Worm (Caenorhabditis elegans) whole organism, young adult: ENCODE measurements around the gene F53B7.7.

Experiments
- B0019.2 ChIP-seq: fragments of 200-800 bp; sonication (Bioruptor generic); conservative IDR thresholded peaks from 2 replicates; pipeline ENCODE4 v1.3.6; 2022; ENCODE audit warnings: missing genetic modification reagents, missing genetic modification characterization, missing compliant biosample characterization
- B0261.1 ChIP-seq: sonication (generic microtip); optimal IDR thresholded peaks from 2 replicates; lab custom pipeline; 2016; ENCODE audit warnings: mild to moderate bottlenecking, missing genetic modification characterization, moderate library complexity, missing compliant biosample characterization
- C06A6.2 ChIP-seq: fragments of 200-800 bp; sonication (Bioruptor generic); conservative IDR thresholded peaks from 2 replicates; pipeline ENCODE4 v1.3.6; 2022; ENCODE audit warnings: missing genetic modification characterization, missing compliant biosample characterization
- C17E4.6 ChIP-seq: fragments of 200-800 bp; sonication (Bioruptor generic); IDR thresholded peaks from 2 replicates; pipeline ENCODE4 v1.3.6; 2022; ENCODE audit warnings: missing genetic modification reagents, missing genetic modification characterization, missing compliant biosample characterization
- D2030.7 ChIP-seq: fragments of 200-800 bp; sonication (Bioruptor generic); IDR thresholded peaks from 2 replicates; pipeline ENCODE4 v1.3.6; 2022; ENCODE audit warnings: missing genetic modification reagents, missing genetic modification characterization, missing compliant biosample characterization
- F39B2.1 ChIP-seq: fragments of 200-800 bp; sonication (Bioruptor generic); IDR thresholded peaks from 2 replicates; pipeline ENCODE4 v1.3.6; 2022; ENCODE audit warnings: missing genetic modification reagents, missing genetic modification characterization, missing compliant biosample characterization
- F49E8.2 ChIP-seq: sonication (generic microtip); optimal IDR thresholded peaks from 3 replicates; lab custom pipeline; 2017; ENCODE audit warnings: missing genetic modification characterization, mild to moderate bottlenecking, missing compliant biosample characterization, antibody characterized with exemption, moderate library complexity; ENCODE audit not compliant: insufficient read depth
- F52B5.7 ChIP-seq: sonication (generic microtip); optimal IDR thresholded peaks from 2 replicates; lab custom pipeline; 2016; ENCODE audit warnings: mild to moderate bottlenecking, missing genetic modification characterization, missing compliant biosample characterization
- K12H6.12 ChIP-seq: fragments of 200-800 bp; sonication (Bioruptor generic); optimal IDR thresholded peaks from 2 replicates; lab custom pipeline; 2018; ENCODE audit warnings: mild to moderate bottlenecking, missing genetic modification characterization, missing compliant biosample characterization
- Y53F4B.3 ChIP-seq: fragments of 200-800 bp; sonication (Bioruptor generic); IDR thresholded peaks from 2 replicates; pipeline ENCODE4 v1.3.6; 2022; ENCODE audit warnings: missing genetic modification reagents, missing genetic modification characterization, missing compliant biosample characterization
- Y67H2A.10 ChIP-seq: fragments of 200-800 bp; sonication (Bioruptor generic); conservative IDR thresholded peaks from 2 replicates; pipeline ENCODE4 v1.3.6; 2022; ENCODE audit warnings: missing genetic modification reagents, missing genetic modification characterization, missing compliant biosample characterization
- Y95B8A.8 ChIP-seq: fragments of 200-800 bp; sonication (Bioruptor generic); IDR thresholded peaks from 2 replicates; pipeline ENCODE4 v1.3.6; 2022; ENCODE audit warnings: missing genetic modification reagents, missing genetic modification characterization, missing compliant biosample characterization
- ZK185.1 ChIP-seq: sonication (generic microtip); optimal IDR thresholded peaks from 2 replicates; lab custom pipeline; 2016; ENCODE audit warnings: mild to moderate bottlenecking, missing genetic modification characterization, missing compliant biosample characterization; ENCODE audit not compliant: poor library complexity, severe bottlenecking
- atf-7 ChIP-seq: sonication (generic microtip); optimal IDR thresholded peaks from 2 replicates; lab custom pipeline; 2017; ENCODE audit warnings: mild to moderate bottlenecking, missing genetic modification characterization, missing compliant biosample characterization
- attf-3 ChIP-seq: fragments of 200-800 bp; sonication (Bioruptor generic); conservative IDR thresholded peaks from 2 replicates; pipeline ENCODE4 v1.3.6; 2022; ENCODE audit warnings: missing genetic modification reagents, missing genetic modification characterization, missing compliant biosample characterization
- attf-6 ChIP-seq: fragments of 200-800 bp; sonication (Bioruptor generic); IDR thresholded peaks from 2 replicates; pipeline ENCODE4 v1.3.6; 2022; ENCODE audit warnings: missing genetic modification reagents, missing genetic modification characterization, missing compliant biosample characterization
- ccch-3 ChIP-seq: fragments of 200-800 bp; sonication (Bioruptor generic); optimal IDR thresholded peaks from 2 replicates; lab custom pipeline; 2018; ENCODE audit warnings: mild to moderate bottlenecking, missing genetic modification characterization, missing compliant biosample characterization
- chd-7 ChIP-seq: sonication (generic microtip); optimal IDR thresholded peaks from 2 replicates; lab custom pipeline; 2016; ENCODE audit warnings: mild to moderate bottlenecking, missing genetic modification characterization, moderate library complexity, missing compliant biosample characterization
- dpl-1 ChIP-seq: fragments of 150-350 bp; optimal IDR thresholded peaks from 2 replicates; lab custom pipeline; 2014; ENCODE audit warnings: missing biosample characterization, missing genetic modification reagents, missing genetic modification characterization
- efl-1 ChIP-seq: fragments of 150-350 bp; optimal IDR thresholded peaks from 2 replicates; lab custom pipeline; 2014; ENCODE audit warnings: missing biosample characterization, missing genetic modification reagents, missing genetic modification characterization
- egl-18 ChIP-seq: fragments of 200-800 bp; sonication (Bioruptor generic); IDR thresholded peaks from 2 replicates; pipeline ENCODE4 v1.3.6; 2022; ENCODE audit warnings: missing genetic modification reagents, missing genetic modification characterization, missing compliant biosample characterization
- egrh-3 ChIP-seq: fragments of 200-800 bp; sonication (Bioruptor generic); IDR thresholded peaks from 2 replicates; pipeline ENCODE4 v1.3.6; 2022; ENCODE audit warnings: missing genetic modification reagents, missing genetic modification characterization, missing compliant biosample characterization
- ekl-4 ChIP-seq: fragments of 200-800 bp; sonication (Bioruptor generic); IDR thresholded peaks from 2 replicates; pipeline ENCODE4 v1.3.6; 2022; ENCODE audit warnings: missing genetic modification reagents, missing genetic modification characterization, missing compliant biosample characterization
- hlh-12 ChIP-seq: sonication (generic microtip); optimal IDR thresholded peaks from 2 replicates; lab custom pipeline; 2016; ENCODE audit warnings: missing genetic modification characterization, missing compliant biosample characterization
- hmg-20 ChIP-seq: fragments of 200-800 bp; sonication (Bioruptor generic); IDR thresholded peaks from 2 replicates; pipeline ENCODE4 v1.3.6; 2022; ENCODE audit warnings: missing genetic modification reagents, missing genetic modification characterization, missing compliant biosample characterization
- hsf-1 ChIP-seq: fragments of 200-800 bp; sonication (Bioruptor generic); IDR thresholded peaks from 2 replicates; pipeline ENCODE4 v1.3.6; 2022; ENCODE audit warnings: missing genetic modification reagents, missing genetic modification characterization, missing compliant biosample characterization
- lag-1 ChIP-seq: fragments of 200-800 bp; sonication (Bioruptor generic); IDR thresholded peaks from 2 replicates; pipeline ENCODE4 v1.3.6; 2022; ENCODE audit warnings: missing genetic modification reagents, missing genetic modification characterization, missing compliant biosample characterization
- let-526 ChIP-seq: fragments of 200-800 bp; sonication (Bioruptor generic); IDR thresholded peaks from 2 replicates; pipeline ENCODE4 v1.3.6; 2022; ENCODE audit warnings: missing genetic modification reagents, missing genetic modification characterization, missing compliant biosample characterization
- lin-26 ChIP-seq: fragments of 200-800 bp; sonication (Bioruptor generic); IDR thresholded peaks from 2 replicates; pipeline ENCODE4 v1.3.6; 2022; ENCODE audit warnings: missing genetic modification reagents, missing genetic modification characterization, missing compliant biosample characterization
- lin-54 ChIP-seq: fragments of 200-800 bp; sonication (Bioruptor generic); optimal IDR thresholded peaks from 2 replicates; lab custom pipeline; 2018; ENCODE audit warnings: mild to moderate bottlenecking, missing genetic modification characterization, missing compliant biosample characterization
- lsl-1 ChIP-seq: fragments of 200-800 bp; sonication (Bioruptor generic); optimal IDR thresholded peaks from 2 replicates; lab custom pipeline; 2018; ENCODE audit warnings: mild to moderate bottlenecking, missing genetic modification characterization, moderate library complexity, missing compliant biosample characterization
- madf-3 ChIP-seq: fragments of 200-800 bp; sonication (Bioruptor generic); IDR thresholded peaks from 2 replicates; pipeline ENCODE4 v1.3.6; 2022; ENCODE audit warnings: missing genetic modification reagents, missing genetic modification characterization, missing compliant biosample characterization
- madf-6 ChIP-seq: fragments of 200-800 bp; sonication (Bioruptor generic); IDR thresholded peaks from 2 replicates; pipeline ENCODE4 v1.3.6; 2022; ENCODE audit warnings: missing genetic modification reagents, missing genetic modification characterization, missing compliant biosample characterization
- mxl-1 ChIP-seq: sonication (generic microtip); optimal IDR thresholded peaks from 2 replicates; lab custom pipeline; 2016; ENCODE audit warnings: missing genetic modification characterization, missing compliant biosample characterization
- nfya-1 ChIP-seq: sonication (generic microtip); optimal IDR thresholded peaks from 2 replicates; lab custom pipeline; 2017; ENCODE audit warnings: antibody characterized with exemption, missing compliant biosample characterization, missing genetic modification characterization, borderline replicate concordance; ENCODE audit not compliant: insufficient read depth
- nfya-2 ChIP-seq: fragments of 200-800 bp; sonication (Bioruptor generic); IDR thresholded peaks from 2 replicates; pipeline ENCODE4 v1.3.6; 2022; ENCODE audit warnings: missing genetic modification reagents, missing genetic modification characterization, missing compliant biosample characterization
- nfyb-1 ChIP-seq: fragments of 200-800 bp; sonication (Bioruptor generic); IDR thresholded peaks from 2 replicates; pipeline ENCODE4 v1.3.6; 2022; ENCODE audit warnings: missing genetic modification reagents, missing genetic modification characterization, missing compliant biosample characterization
- nhr-179 ChIP-seq: sonication (generic microtip); optimal IDR thresholded peaks from 2 replicates; lab custom pipeline; 2016; ENCODE audit warnings: mild to moderate bottlenecking, missing genetic modification characterization, missing compliant biosample characterization
- nhr-80 ChIP-seq: sonication (generic microtip); optimal IDR thresholded peaks from 2 replicates; lab custom pipeline; 2016; ENCODE audit warnings: missing genetic modification characterization, missing compliant biosample characterization
- nhr-90 ChIP-seq: sonication (generic microtip); optimal IDR thresholded peaks from 2 replicates; lab custom pipeline; 2016; ENCODE audit warnings: missing genotype, mild to moderate bottlenecking, missing genetic modification characterization, missing compliant biosample characterization
- pbrm-1 ChIP-seq: fragments of 200-800 bp; sonication (Bioruptor generic); IDR thresholded peaks from 2 replicates; pipeline ENCODE4 v1.3.6; 2022; ENCODE audit warnings: missing genetic modification reagents, missing genetic modification characterization, missing compliant biosample characterization
- rcor-1 ChIP-seq: fragments of 200-800 bp; sonication (Bioruptor generic); IDR thresholded peaks from 2 replicates; pipeline ENCODE4 v1.3.6; 2022; ENCODE audit warnings: missing genetic modification reagents, missing genetic modification characterization, missing compliant biosample characterization
- sea-2 ChIP-seq: fragments of 200-800 bp; sonication (Bioruptor generic); IDR thresholded peaks from 2 replicates; pipeline ENCODE4 v1.3.6; 2022; ENCODE audit warnings: missing genetic modification characterization, missing compliant biosample characterization
- snpc-1.1 ChIP-seq: sonication (generic microtip); optimal IDR thresholded peaks from 2 replicates; lab custom pipeline; 2017; ENCODE audit warnings: missing genetic modification characterization, mild to moderate bottlenecking, missing compliant biosample characterization, antibody characterized with exemption, moderate library complexity, missing genotype, missing genetic modification reagents; ENCODE audit not compliant: insufficient read depth
- somi-1 ChIP-seq: fragments of 200-800 bp; sonication (Bioruptor generic); optimal IDR thresholded peaks from 2 replicates; lab custom pipeline; 2018; ENCODE audit warnings: mild to moderate bottlenecking, missing genetic modification characterization, missing compliant biosample characterization
- tbx-9 ChIP-seq: sonication (generic microtip); optimal IDR thresholded peaks from 2 replicates; lab custom pipeline; 2016; ENCODE audit warnings: borderline replicate concordance, missing genetic modification characterization, inconsistent platforms, missing compliant biosample characterization
- unc-62 ChIP-seq: fragments of 150-350 bp; optimal IDR thresholded peaks from 2 replicates; lab custom pipeline; 2014; ENCODE audit warnings: missing biosample characterization, missing genetic modification reagents, missing genetic modification characterization
- zfh-2 ChIP-seq: fragments of 200-800 bp; sonication (Bioruptor generic); conservative IDR thresholded peaks from 2 replicates; pipeline ENCODE4 v1.3.6; 2022; ENCODE audit warnings: missing genetic modification reagents, missing genetic modification characterization, missing compliant biosample characterization
- ztf-26 ChIP-seq: sonication (generic microtip); optimal IDR thresholded peaks from 2 replicates; lab custom pipeline; 2017; ENCODE audit warnings: missing genetic modification characterization, missing compliant biosample characterization
- ztf-28 ChIP-seq: fragments of 200-800 bp; sonication (Bioruptor generic); IDR thresholded peaks from 2 replicates; pipeline ENCODE4 v1.3.6; 2022; ENCODE audit warnings: missing genetic modification reagents, missing genetic modification characterization, missing compliant biosample characterization

Gene F53B7.7

DNA sequence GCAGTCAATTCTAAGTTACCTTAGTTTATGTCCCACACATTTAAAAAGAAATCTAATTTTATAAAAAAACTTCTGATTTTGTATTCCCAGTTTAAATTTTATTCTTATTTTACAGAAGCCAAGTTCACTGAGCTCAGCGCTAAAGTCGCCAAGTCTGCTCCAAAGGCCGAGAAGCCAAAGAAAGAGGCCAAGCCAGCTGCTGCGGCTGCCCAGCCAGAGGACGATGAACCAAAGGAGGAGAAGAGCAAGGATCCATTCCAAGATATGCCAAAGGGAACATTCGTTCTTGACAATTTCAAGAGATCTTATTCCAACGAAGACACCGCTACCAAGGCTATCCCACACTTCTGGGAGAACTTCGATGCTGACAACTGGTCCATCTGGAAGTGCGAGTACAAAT is 32.0 kb upstream of the F53B7.7 start (continued):
- TF ChIP-seq attf-3 (GFP tag; lab: Robert Waterston, UW) = no peak
- no peak for TF ChIP-seq nfya-1
- TF ChIP-seq efl-1 (GFP tag; lab: Kevin White, UChicago) = no peak
- TF ChIP-seq Y67H2A.10 (GFP tag; lab: Robert Waterston, UW) = no peak
- no peak for TF ChIP-seq hlh-12
- TF ChIP-seq madf-3 (GFP tag; lab: Robert Waterston, UW) = peak; percentile 14; the same call in 1 of the 2 replicates
- TF ChIP-seq ccch-3 = no peak
- TF ChIP-seq C17E4.6 (GFP tag; lab: Robert Waterston, UW) = no peak
- TF ChIP-seq nhr-90 = no peak
- no peak for TF ChIP-seq let-526
- no peak for TF ChIP-seq rcor-1 (GFP tag; lab: Robert Waterston, UW)
- no peak for TF ChIP-seq pbrm-1 (GFP tag; lab: Robert Waterston, UW)
- no peak for TF ChIP-seq Y53F4B.3 (GFP tag; lab: Robert Waterston, UW)
- TF ChIP-seq egl-18 = no peak
- no peak for TF ChIP-seq unc-62 (GFP tag; lab: Kevin White, UChicago)
- TF ChIP-seq hmg-20 (GFP tag; lab: Robert Waterston, UW) = 0 out of 2 replicates have a peak, but pooled peaks have one; percentile 27
- TF ChIP-seq lin-26 = no peak
- TF ChIP-seq ZK185.1 (tag; lab: Kevin White, UChicago) = no peak
- TF ChIP-seq Y95B8A.8 (GFP tag; lab: Robert Waterston, UW) = no peak
- no peak for TF ChIP-seq somi-1
- no peak for TF ChIP-seq lsl-1 (GFP tag; lab: Kevin White, UChicago)
- TF ChIP-seq F49E8.2 (tag; lab: Kevin White, UChicago) = no peak
- TF ChIP-seq tbx-9 = no peak
- TF ChIP-seq nhr-80 (tag; lab: Kevin White, UChicago) = no peak
- TF ChIP-seq madf-6 (GFP tag; lab: Robert Waterston, UW) = peak; percentile 45; the same call in 1 of the 2 replicates
- TF ChIP-seq lag-1 = 0 out of 2 replicates have a peak, but pooled peaks have one; percentile 21
- no peak for TF ChIP-seq B0261.1 (tag; lab: Kevin White, UChicago)
- no peak for TF ChIP-seq mxl-1
- TF ChIP-seq F52B5.7 (tag; lab: Kevin White, UChicago) = no peak
- TF ChIP-seq atf-7 (tag; lab: Kevin White, UChicago) = no peak
- no peak for TF ChIP-seq nfya-2 (GFP tag; lab: Robert Waterston, UW)
- TF ChIP-seq C06A6.2 (GFP tag; lab: Robert Waterston, UW) = no peak
- TF ChIP-seq egrh-3 (GFP tag; lab: Robert Waterston, UW) = no peak
- no peak for TF ChIP-seq ztf-28 (GFP tag; lab: Robert Waterston, UW)
- peak; percentile 37 for TF ChIP-seq chd-7 (tag; lab: Kevin White, UChicago)
- no peak for TF ChIP-seq F39B2.1 (GFP tag; lab: Robert Waterston, UW)
- TF ChIP-seq D2030.7 (GFP tag; lab: Robert Waterston, UW) = no peak
- TF ChIP-seq lin-54 (GFP tag; lab: Kevin White, UChicago) = no peak
- TF ChIP-seq K12H6.12 (tag; lab: Kevin White, UChicago) = no peak
- TF ChIP-seq B0019.2 = no peak
- no peak for TF ChIP-seq snpc-1.1 (tag; lab: Kevin White, UChicago)
- TF ChIP-seq attf-6 (GFP tag; lab: Robert Waterston, UW) = no peak
- no peak for TF ChIP-seq ztf-26 (tag; lab: Kevin White, UChicago)
- TF ChIP-seq zfh-2 (GFP tag; lab: Robert Waterston, UW) = peak; percentile 61
- TF ChIP-seq hsf-1 (GFP tag; lab: Robert Waterston, UW) = peak; percentile 46; the same call in 1 of the 2 replicates
- no peak for TF ChIP-seq ekl-4 (GFP tag; lab: Robert Waterston, UW)
- no peak for TF ChIP-seq nhr-179 (tag; lab: Kevin White, UChicago)
- no peak for TF ChIP-seq sea-2 (GFP tag; lab: Robert Waterston, UW)
- TF ChIP-seq nfyb-1 = 0 out of 2 replicates have a peak, but pooled peaks have one; percentile 23
- TF ChIP-seq dpl-1 (GFP tag; lab: Kevin White, UChicago) = no peak
